Fruit fly (Drosophila melanogaster) whole organism, embryonic: ENCODE measurements around the gene Nthl1.

ENCODE experiments used
- ATbp ChIP-seq: fragments of 200-800 bp; sonication (Bioruptor generic); optimal IDR thresholded peaks from 2 replicates; lab custom pipeline; 2017; ENCODE audit warnings: missing biosample characterization, mild to moderate bottlenecking, missing genetic modification characterization, missing genetic modification reagents
- Atf6 ChIP-seq: fragments of 200-800 bp; sonication (Bioruptor generic); IDR thresholded peaks from 2 replicates; pipeline ENCODE4 v1.3.6; 2022; ENCODE audit warnings: missing biosample characterization, missing genetic modification characterization
- C15 ChIP-seq: fragments of 200-800 bp; sonication (Bioruptor generic); IDR thresholded peaks from 3 replicates; pipeline ENCODE4 v1.3.6; 2022; ENCODE audit warnings: missing biosample characterization, missing genetic modification characterization
- CG10209 ChIP-seq: fragments of 200-800 bp; sonication (Bioruptor generic); optimal IDR thresholded peaks from 3 replicates; lab custom pipeline; 2017; ENCODE audit warnings: missing biosample characterization, mild to moderate bottlenecking, missing genetic modification characterization, missing genetic modification reagents
- CG13775 ChIP-seq: fragments of 200-800 bp; sonication (Bioruptor generic); optimal IDR thresholded peaks from 3 replicates; lab custom pipeline; 2017; ENCODE audit warnings: missing biosample characterization, mild to moderate bottlenecking, missing genetic modification characterization
- CG14014 ChIP-seq: fragments of 200-800 bp; sonication (Bioruptor generic); IDR thresholded peaks from 2 replicates; pipeline ENCODE4 v1.3.6; 2022; ENCODE audit warnings: missing biosample characterization, missing genetic modification characterization
- CG14441 ChIP-seq: fragments of 200-800 bp; sonication (Bioruptor generic); IDR thresholded peaks from 2 replicates; pipeline ENCODE4 v1.3.6; 2022; ENCODE audit warnings: missing biosample characterization, missing genetic modification characterization
- CG17612 ChIP-seq: fragments of 200-800 bp; sonication (Bioruptor generic); IDR thresholded peaks from 2 replicates; pipeline ENCODE4 v1.3.6; 2022; ENCODE audit warnings: missing biosample characterization, missing genetic modification characterization
- CG18011 ChIP-seq: fragments of 200-800 bp; sonication (Bioruptor generic); optimal IDR thresholded peaks from 2 replicates; lab custom pipeline; 2017; ENCODE audit warnings: missing biosample characterization, missing genetic modification characterization, mild to moderate bottlenecking, moderate library complexity, missing genotype
- CG1832 ChIP-seq: fragments of 200-800 bp; sonication (Bioruptor generic); optimal IDR thresholded peaks from 2 replicates; lab custom pipeline; 2017; ENCODE audit warnings: missing biosample characterization, mild to moderate bottlenecking, missing genetic modification characterization, inconsistent platforms
- CG2678 ChIP-seq: fragments of 200-800 bp; sonication (Bioruptor generic); optimal IDR thresholded peaks from 3 replicates; lab custom pipeline; 2019; ENCODE audit warnings: missing biosample characterization, mild to moderate bottlenecking, missing genetic modification characterization, moderate library complexity
- CG32767 ChIP-seq: fragments of 200-800 bp; sonication (Bioruptor generic); IDR thresholded peaks from 2 replicates; pipeline ENCODE4 v1.3.6; 2022; ENCODE audit warnings: missing biosample characterization, missing genetic modification characterization
- CG4404 ChIP-seq: fragments of 200-800 bp; sonication (Bioruptor generic); IDR thresholded peaks from 2 replicates; pipeline ENCODE4 v1.3.6; 2022; ENCODE audit warnings: missing biosample characterization, missing genetic modification characterization
- CG5180 ChIP-seq: fragments of 200-800 bp; sonication (Bioruptor generic); optimal IDR thresholded peaks from 3 replicates; lab custom pipeline; 2017; ENCODE audit warnings: missing biosample characterization, missing genetic modification characterization, mild to moderate bottlenecking, moderate library complexity, missing genetic modification reagents
- CG6791 ChIP-seq: fragments of 200-800 bp; sonication (Bioruptor generic); IDR thresholded peaks from 3 replicates; pipeline ENCODE4 v1.3.6; 2022; ENCODE audit warnings: missing biosample characterization, missing genetic modification characterization; ENCODE audit not compliant: partially characterized antibody
- CG6813 ChIP-seq: fragments of 200-800 bp; sonication (Bioruptor generic); optimal IDR thresholded peaks from 2 replicates; lab custom pipeline; 2017; ENCODE audit warnings: missing biosample characterization, missing genetic modification characterization, mild to moderate bottlenecking, moderate library complexity, missing genetic modification reagents
- CG7357 ChIP-seq: fragments of 200-800 bp; sonication (Bioruptor generic); IDR thresholded peaks from 3 replicates; pipeline ENCODE4 v1.3.6; 2022; ENCODE audit warnings: missing biosample characterization, missing genetic modification characterization
- CG7556 ChIP-seq: fragments of 200-800 bp; sonication (Bioruptor generic); optimal IDR thresholded peaks from 2 replicates; lab custom pipeline; 2017; ENCODE audit warnings: missing biosample characterization, mild to moderate bottlenecking, missing genetic modification characterization
- CG8290 ChIP-seq, 3 experiments: fragments of 200-800 bp; sonication (Bioruptor generic); optimal IDR thresholded peaks; 2 replicates each; lab custom pipeline; 2016 to 2019; ENCODE audit warnings: missing biosample characterization in 3 of 3, missing genetic modification characterization in 3 of 3, mild to moderate bottlenecking in 2 of 3, moderate library complexity in 1 of 3
- CG8944 ChIP-seq: fragments of 200-800 bp; sonication (Bioruptor generic); optimal IDR thresholded peaks from 3 replicates; lab custom pipeline; 2016; ENCODE audit warnings: missing biosample characterization, missing genetic modification characterization
- CoRest ChIP-seq: fragments of 200-800 bp; sonication (Bioruptor generic); optimal IDR thresholded peaks from 3 replicates; lab custom pipeline; 2018; ENCODE audit warnings: missing biosample characterization, mild to moderate bottlenecking, missing genetic modification characterization, moderate library complexity
- Ets65A ChIP-seq: fragments of 200-800 bp; sonication (Bioruptor generic); peaks from one replicate; lab custom pipeline; 2016; ENCODE audit warnings: missing biosample characterization, missing genetic modification characterization
- Hey ChIP-seq: fragments of 200-800 bp; sonication (Bioruptor generic); optimal IDR thresholded peaks from 3 replicates; lab custom pipeline; 2018; ENCODE audit warnings: missing biosample characterization, mild to moderate bottlenecking, missing genetic modification characterization
- Hr51 ChIP-seq, 2 experiments: fragments of 200-800 bp; sonication (Bioruptor generic); optimal IDR thresholded peaks; 2 replicates in 1 of 2; 3 replicates in 1 of 2; lab custom pipeline; 2016 to 2018; ENCODE audit warnings: missing biosample characterization in 2 of 2, missing genetic modification characterization in 2 of 2, mild to moderate bottlenecking in 1 of 2, moderate library complexity in 1 of 2
- Jarid2 ChIP-seq: fragments of 200-800 bp; sonication (Bioruptor generic); optimal IDR thresholded peaks from 3 replicates; lab custom pipeline; 2017; ENCODE audit warnings: mild to moderate bottlenecking, missing biosample characterization, missing genetic modification reagents, missing genetic modification characterization
- Lpt ChIP-seq: fragments of >200 bp; optimal IDR thresholded peaks from 2 replicates; lab custom pipeline; 2018; ENCODE audit warnings: missing biosample characterization, missing genetic modification characterization
- Myb ChIP-seq: fragments of 200-800 bp; sonication (Bioruptor generic); optimal IDR thresholded peaks from 2 replicates; lab custom pipeline; 2016; ENCODE audit warnings: missing biosample characterization, missing genetic modification characterization
- Optix ChIP-seq: fragments of 200-800 bp; sonication (Bioruptor generic); IDR thresholded peaks from 3 replicates; pipeline ENCODE4 v1.3.6; 2022; ENCODE audit warnings: missing biosample characterization, missing genetic modification characterization
- bigmax ChIP-seq: fragments of 200-800 bp; sonication (Bioruptor generic); optimal IDR thresholded peaks from 2 replicates; lab custom pipeline; 2018; ENCODE audit warnings: missing biosample characterization, mild to moderate bottlenecking, missing genetic modification characterization
- br ChIP-seq: fragments of >200 bp; optimal IDR thresholded peaks from 2 replicates; lab custom pipeline; 2017
- btn ChIP-seq: fragments of 200-800 bp; sonication (Bioruptor generic); optimal IDR thresholded peaks from 2 replicates; lab custom pipeline; 2016; ENCODE audit warnings: missing biosample characterization, missing genetic modification characterization
- chm ChIP-seq: fragments of 200-800 bp; sonication (Bioruptor generic); IDR thresholded peaks from 2 replicates; pipeline ENCODE4 v1.3.6; 2022; ENCODE audit warnings: missing biosample characterization, missing genetic modification characterization
- crp ChIP-seq, 2 experiments: fragments of 200-800 bp; sonication (Bioruptor generic); optimal IDR thresholded peaks; 2 replicates in 1 of 2; 3 replicates in 1 of 2; lab custom pipeline; 2017; ENCODE audit warnings: missing biosample characterization in 2 of 2, missing genetic modification characterization in 2 of 2, mild to moderate bottlenecking in 1 of 2, moderate library complexity in 1 of 2
- danr ChIP-seq: fragments of 200-800 bp; sonication (Bioruptor generic); IDR thresholded peaks from 2 replicates; pipeline ENCODE4 v1.3.6; 2022; ENCODE audit warnings: missing biosample characterization, missing genetic modification characterization
- dati ChIP-seq: fragments of 200-800 bp; sonication (Bioruptor generic); IDR thresholded peaks from 2 replicates; pipeline ENCODE4 v1.3.6; 2022; ENCODE audit warnings: missing biosample characterization, missing genetic modification characterization
- dmrt11E ChIP-seq: fragments of 200-800 bp; sonication (Bioruptor generic); optimal IDR thresholded peaks from 3 replicates; lab custom pipeline; 2018; ENCODE audit warnings: missing biosample characterization, mild to moderate bottlenecking, missing genetic modification characterization, moderate library complexity
- fd102C ChIP-seq: fragments of 200-800 bp; sonication (Bioruptor generic); optimal IDR thresholded peaks from 2 replicates; lab custom pipeline; 2018; ENCODE audit warnings: missing biosample characterization, mild to moderate bottlenecking, missing genetic modification characterization, moderate library complexity
- grn ChIP-seq: fragments of 200-800 bp; sonication (Bioruptor generic); optimal IDR thresholded peaks from 3 replicates; lab custom pipeline; 2017; ENCODE audit warnings: missing biosample characterization, missing genetic modification characterization
- gt ChIP-seq: fragments of 200-800 bp; sonication (Bioruptor generic); IDR thresholded peaks from 2 replicates; pipeline ENCODE4 v1.3.6; 2022; ENCODE audit warnings: missing biosample characterization, missing genetic modification characterization
- kah ChIP-seq: fragments of 200-800 bp; sonication (Bioruptor generic); optimal IDR thresholded peaks from 2 replicates; lab custom pipeline; 2018; ENCODE audit warnings: missing biosample characterization, mild to moderate bottlenecking, missing genetic modification characterization
- ken ChIP-seq: fragments of 200-800 bp; sonication (Bioruptor generic); IDR thresholded peaks from 3 replicates; pipeline ENCODE4 v1.3.6; 2022; ENCODE audit warnings: missing biosample characterization, missing genetic modification characterization
- mirr ChIP-seq: fragments of 200-800 bp; sonication (Bioruptor generic); optimal IDR thresholded peaks from 3 replicates; lab custom pipeline; 2018; ENCODE audit warnings: missing biosample characterization, mild to moderate bottlenecking, missing genetic modification characterization
- oc ChIP-seq: fragments of 200-800 bp; sonication (Bioruptor generic); optimal IDR thresholded peaks from 2 replicates; lab custom pipeline; 2018; ENCODE audit warnings: missing biosample characterization, mild to moderate bottlenecking, missing genetic modification characterization, moderate library complexity
- pho ChIP-seq: fragments of 200-800 bp; sonication (Bioruptor generic); optimal IDR thresholded peaks from 2 replicates; lab custom pipeline; 2016; ENCODE audit warnings: missing biosample characterization, missing genetic modification characterization
- phol ChIP-seq: fragments of 200-800 bp; sonication (Bioruptor generic); optimal IDR thresholded peaks from 3 replicates; lab custom pipeline; 2018; ENCODE audit warnings: missing biosample characterization, mild to moderate bottlenecking, missing genetic modification characterization, moderate library complexity
- prd ChIP-seq, 3 experiments: fragments of >200 bp in 2 of 3; fragments of 200-800 bp in 1 of 3; sonication (Bioruptor generic) in 1 of 3; optimal IDR thresholded peaks in 2 of 3; IDR thresholded peaks in 1 of 3; 2 replicates in 2 of 3; 3 replicates in 1 of 3; pipeline versions ENCODE4 v1.3.6 to Lab custom; 2017 to 2022; ENCODE audit warnings: missing biosample characterization in 1 of 3, missing genetic modification characterization in 1 of 3
- seq ChIP-seq: fragments of 200-800 bp; sonication (Bioruptor generic); IDR thresholded peaks from 2 replicates; pipeline ENCODE4 v1.3.6; 2022; ENCODE audit warnings: missing biosample characterization, missing genetic modification characterization
- tap ChIP-seq: fragments of 200-800 bp; optimal IDR thresholded peaks from 3 replicates; lab custom pipeline; 2019; ENCODE audit warnings: missing biosample characterization, mild to moderate bottlenecking, missing genetic modification characterization, moderate library complexity

The Nthl1 gene

DNA sequence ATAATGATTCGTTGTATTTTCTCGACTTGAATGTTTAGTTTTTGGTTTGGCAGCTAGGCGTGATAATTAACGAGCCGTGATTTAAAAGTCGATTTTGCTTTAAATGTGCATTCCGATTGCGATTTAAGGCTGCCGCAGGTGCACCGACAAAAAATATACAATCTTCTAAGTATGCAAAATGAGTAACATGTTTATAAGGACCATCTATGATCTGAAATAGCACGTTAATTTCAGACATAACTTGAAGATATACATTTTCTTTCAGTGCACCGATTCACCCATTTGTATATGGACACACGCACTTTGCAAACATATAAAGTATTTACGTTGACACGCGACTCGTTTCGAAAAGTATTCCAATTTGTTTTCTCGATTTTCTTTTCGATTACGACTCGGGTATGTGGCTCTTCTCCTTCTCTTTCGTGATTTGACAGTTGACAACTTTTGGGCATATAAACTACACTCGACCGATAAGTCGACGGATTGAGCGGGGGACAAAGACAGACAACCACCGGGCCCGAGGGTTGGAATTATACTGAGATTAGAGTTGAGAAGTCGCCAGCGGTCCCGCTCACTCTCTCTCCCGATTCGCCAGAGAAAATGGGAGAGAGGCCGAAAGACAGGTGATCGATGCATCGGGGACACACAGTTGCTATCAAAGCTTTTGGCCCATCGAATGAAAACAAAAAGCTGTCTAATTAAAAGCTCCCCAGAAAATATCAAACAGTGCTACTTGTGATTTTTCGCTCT lies 37.6 kb downstream of the Nthl1 start (continued):
- TF ChIP-seq kah (GFP tag; lab: Kevin White, UChicago): peak; percentile 51
- no peak for TF ChIP-seq btn (GFP tag; lab: Kevin White, UChicago)
- peak; percentile 14 for TF ChIP-seq CG13775 (GFP tag; lab: Kevin White, UChicago)
- TF ChIP-seq CG7357 (GFP tag; lab: Robert Waterston, UW): no peak
- TF ChIP-seq CG17612: no peak
- no peak for TF ChIP-seq CG14014 (GFP tag; lab: Robert Waterston, UW)
- no peak for TF ChIP-seq CG1832 (GFP tag; lab: Kevin White, UChicago)
- TF ChIP-seq CG8290 (GFP tag; optimal IDR thresholded peaks at IDR 0.05; lab: Kevin White, UChicago): no peak
- peak in 1 of 2 experiments; percentile 11 for TF ChIP-seq CG8290 (tag; optimal IDR thresholded peaks at IDR 0.05; lab: Kevin White, UChicago)
- no peak for TF ChIP-seq tap (tag; lab: Kevin White, UChicago)
- no peak for TF ChIP-seq CG8944
- TF ChIP-seq CG6813 (GFP tag; lab: Kevin White, UChicago): no peak
- TF ChIP-seq phol (tag; lab: Kevin White, UChicago): peak; percentile 50
- no peak for TF ChIP-seq Ets65A (GFP tag; lab: Kevin White, UChicago)
- no peak for TF ChIP-seq CG18011 (GFP tag; lab: Kevin White, UChicago)
- TF ChIP-seq dati (GFP tag; lab: Robert Waterston, UW): no peak
- no peak for TF ChIP-seq CG4404 (GFP tag; lab: Robert Waterston, UW)
- no peak for TF ChIP-seq CG5180 (GFP tag; lab: Kevin White, UChicago)
- TF ChIP-seq Hey (tag; lab: Kevin White, UChicago): no peak
- no peak for TF ChIP-seq Optix (GFP tag; lab: Robert Waterston, UW)
- no peak for TF ChIP-seq fd102C
- TF ChIP-seq Atf6: no peak; the same call in none of the 2 replicates
- no peak for TF ChIP-seq grn (GFP tag; lab: Kevin White, UChicago)
- TF ChIP-seq Hr51 (GFP tag; optimal IDR thresholded peaks at IDR 0.05; lab: Kevin White, UChicago): peak in 1 of 2 experiments; percentile 50
- TF ChIP-seq CG14441 (GFP tag; lab: Robert Waterston, UW): peak; percentile 29; the same call in 1 of the 2 replicates
- TF ChIP-seq dmrt11E (tag; lab: Kevin White, UChicago): peak; percentile 30
- no peak for TF ChIP-seq gt (GFP tag; lab: Robert Waterston, UW)
- no peak for TF ChIP-seq CG32767 (GFP tag; lab: Robert Waterston, UW)
- TF ChIP-seq Myb (GFP tag; lab: Kevin White, UChicago): no peak
- TF ChIP-seq CoRest (tag; lab: Kevin White, UChicago): peak; percentile 17
- no peak for TF ChIP-seq pho (GFP tag; lab: Kevin White, UChicago)
- no peak for TF ChIP-seq br
- no peak for TF ChIP-seq CG6791 (GFP tag; lab: Robert Waterston, UW)
- TF ChIP-seq CG2678 (tag; lab: Kevin White, UChicago): peak; percentile 37
- peak; percentile 73 for TF ChIP-seq oc
- no peak for TF ChIP-seq C15 (GFP tag; lab: Robert Waterston, UW)
- TF ChIP-seq CG7556 (GFP tag; lab: Kevin White, UChicago): peak; percentile 23
- no peak for TF ChIP-seq Lpt
- TF ChIP-seq bigmax (GFP tag; lab: Kevin White, UChicago): no peak
- TF ChIP-seq mirr: peak; percentile 33
- TF ChIP-seq Jarid2: peak; percentile 84
- TF ChIP-seq prd (optimal IDR thresholded peaks at IDR 0.05; lab: Kevin White, UChicago): no peak
- peak; percentile 26; the same call in 1 of the 3 replicates for TF ChIP-seq prd (GFP tag; IDR thresholded peaks at IDR 0.05; lab: Robert Waterston, UW)
- peak; percentile 44 for TF ChIP-seq ATbp
- TF ChIP-seq CG10209 (GFP tag; lab: Kevin White, UChicago): peak; percentile 53
- no peak; the same call in 1 of the 2 replicates for TF ChIP-seq seq (GFP tag; lab: Robert Waterston, UW)
- TF ChIP-seq ken (GFP tag; lab: Robert Waterston, UW): no peak
- TF ChIP-seq crp (GFP tag; optimal IDR thresholded peaks at IDR 0.05; lab: Kevin White, UChicago): no peak
- no peak for TF ChIP-seq danr
- TF ChIP-seq chm: 0 out of 2 replicates have a peak, but pooled peaks have one; percentile 60
